Fruit fly (Drosophila melanogaster) whole organism, embryonic: ENCODE measurements around the gene CG10185.

Experiments used
- Antp ChIP-seq: fragments of 200-800 bp; sonication (Bioruptor generic); optimal IDR thresholded peaks from 3 replicates; lab custom pipeline; 2016; ENCODE audit warnings: missing biosample characterization, missing genetic modification characterization
- CG10267 ChIP-seq: fragments of 200-800 bp; sonication (Bioruptor generic); optimal IDR thresholded peaks from 2 replicates; lab custom pipeline; 2018; ENCODE audit warnings: missing biosample characterization, mild to moderate bottlenecking, missing genetic modification characterization, moderate library complexity
- CG10654 ChIP-seq: fragments of 200-800 bp; sonication (Bioruptor generic); optimal IDR thresholded peaks from 2 replicates; lab custom pipeline; 2016; ENCODE audit warnings: missing biosample characterization, missing genetic modification characterization
- CG11093 ChIP-seq: fragments of 200-800 bp; sonication (Bioruptor generic); IDR thresholded peaks from 3 replicates; pipeline ENCODE4 v1.3.6; 2022; ENCODE audit warnings: missing biosample characterization, missing genetic modification characterization
- CG11695 ChIP-seq: fragments of 200-800 bp; sonication (Bioruptor generic); IDR thresholded peaks from 3 replicates; pipeline ENCODE4 v1.3.6; 2022; ENCODE audit warnings: missing biosample characterization, missing genetic modification characterization
- CG12104 ChIP-seq: fragments of 200-800 bp; sonication (Bioruptor generic); optimal IDR thresholded peaks from 3 replicates; lab custom pipeline; 2016; ENCODE audit warnings: missing biosample characterization, missing genetic modification characterization
- CG12299 ChIP-seq: fragments of 200-800 bp; sonication (Bioruptor generic); optimal IDR thresholded peaks from 2 replicates; lab custom pipeline; 2018; ENCODE audit warnings: missing biosample characterization, mild to moderate bottlenecking, missing genetic modification characterization
- CG13287 ChIP-seq: fragments of 200-800 bp; sonication (Bioruptor generic); IDR thresholded peaks from 2 replicates; pipeline ENCODE4 v1.3.6; 2022; ENCODE audit warnings: missing biosample characterization, missing genetic modification characterization; ENCODE audit not compliant: partially characterized antibody
- CG15011 ChIP-seq: fragments of 200-800 bp; sonication (Bioruptor generic); optimal IDR thresholded peaks from 3 replicates; lab custom pipeline; 2018; ENCODE audit warnings: missing biosample characterization, mild to moderate bottlenecking, missing genetic modification characterization
- CG16863 ChIP-seq: fragments of 200-800 bp; sonication (Bioruptor generic); optimal IDR thresholded peaks from 3 replicates; lab custom pipeline; 2016; ENCODE audit warnings: missing biosample characterization, missing genetic modification characterization
- CG2875 ChIP-seq: fragments of 200-800 bp; sonication (Bioruptor generic); optimal IDR thresholded peaks from 2 replicates; lab custom pipeline; 2017; ENCODE audit warnings: missing biosample characterization, mild to moderate bottlenecking, missing genetic modification characterization, missing genetic modification reagents
- CG30020 ChIP-seq: fragments of 200-800 bp; optimal IDR thresholded peaks from 2 replicates; lab custom pipeline; 2019; ENCODE audit warnings: missing biosample characterization, mild to moderate bottlenecking, missing genetic modification characterization, moderate library complexity
- CG30431 ChIP-seq: fragments of 200-800 bp; sonication (Bioruptor generic); optimal IDR thresholded peaks from 2 replicates; lab custom pipeline; 2017; ENCODE audit warnings: missing biosample characterization, missing genetic modification characterization
- CG3163 ChIP-seq: fragments of 200-800 bp; sonication (Bioruptor generic); optimal IDR thresholded peaks from 3 replicates; lab custom pipeline; 2016; ENCODE audit warnings: missing biosample characterization, missing genetic modification characterization
- CG3407 ChIP-seq: fragments of 200-800 bp; sonication (Bioruptor generic); optimal IDR thresholded peaks from 2 replicates; lab custom pipeline; 2018; ENCODE audit warnings: missing biosample characterization, mild to moderate bottlenecking, missing genetic modification characterization
- CG34224 ChIP-seq: fragments of 200-800 bp; sonication (Bioruptor generic); IDR thresholded peaks from 3 replicates; pipeline ENCODE4 v1.3.6; 2022; ENCODE audit warnings: missing biosample characterization, missing genetic modification characterization; ENCODE audit not compliant: partially characterized antibody
- CG6654 ChIP-seq: fragments of 200-800 bp; sonication (Bioruptor generic); optimal IDR thresholded peaks from 2 replicates; lab custom pipeline; 2017; ENCODE audit warnings: missing biosample characterization, mild to moderate bottlenecking, missing genetic modification characterization
- CG8089 ChIP-seq: fragments of 200-800 bp; sonication (Bioruptor generic); optimal IDR thresholded peaks from 3 replicates; lab custom pipeline; 2016; ENCODE audit warnings: missing biosample characterization, missing genetic modification characterization
- CG8478 ChIP-seq: fragments of >200 bp; optimal IDR thresholded peaks from 2 replicates; lab custom pipeline; 2018
- CG9876 ChIP-seq: fragments of 200-800 bp; sonication (Bioruptor generic); optimal IDR thresholded peaks from 2 replicates; lab custom pipeline; 2016; ENCODE audit warnings: missing biosample characterization, missing genetic modification characterization
- Camta ChIP-seq: fragments of 200-800 bp; sonication (Bioruptor generic); optimal IDR thresholded peaks from 2 replicates; lab custom pipeline; 2016; ENCODE audit warnings: missing biosample characterization, missing genetic modification characterization
- D19B ChIP-seq: fragments of 200-800 bp; sonication (Bioruptor generic); optimal IDR thresholded peaks from 2 replicates; lab custom pipeline; 2017; ENCODE audit warnings: missing biosample characterization, mild to moderate bottlenecking, missing genetic modification characterization
- Dfd ChIP-seq, 2 experiments: fragments of >200 bp; optimal IDR thresholded peaks; 2 replicates each; lab custom pipeline; 2017; ENCODE audit warnings: missing biosample characterization in 2 of 2, missing genetic modification characterization in 2 of 2
- Dp ChIP-seq: fragments of 200-800 bp; sonication (Bioruptor generic); optimal IDR thresholded peaks from 2 replicates; lab custom pipeline; 2018; ENCODE audit warnings: missing biosample characterization, mild to moderate bottlenecking, missing genetic modification characterization, moderate library complexity
- HmgD ChIP-seq: fragments of 200-800 bp; sonication (Bioruptor generic); optimal IDR thresholded peaks from 3 replicates; lab custom pipeline; 2016; ENCODE audit warnings: missing biosample characterization, missing genetic modification characterization
- Hmr ChIP-seq: fragments of 200-800 bp; sonication (Bioruptor generic); optimal IDR thresholded peaks from 3 replicates; lab custom pipeline; 2017; ENCODE audit warnings: mild to moderate bottlenecking, missing biosample characterization, missing genetic modification reagents, missing genetic modification characterization
- NC2β ChIP-seq: fragments of 200-800 bp; sonication (Bioruptor generic); optimal IDR thresholded peaks from 2 replicates; lab custom pipeline; 2016; ENCODE audit warnings: missing biosample characterization, missing genetic modification characterization
- Optix ChIP-seq: fragments of 200-800 bp; sonication (Bioruptor generic); IDR thresholded peaks from 3 replicates; pipeline ENCODE4 v1.3.6; 2022; ENCODE audit warnings: missing biosample characterization, missing genetic modification characterization
- ash1 ChIP-seq: fragments of 200-800 bp; sonication (Bioruptor generic); optimal IDR thresholded peaks from 2 replicates; lab custom pipeline; 2018; ENCODE audit warnings: missing biosample characterization, mild to moderate bottlenecking, missing genetic modification characterization
- cad ChIP-seq: fragments of >200 bp; optimal IDR thresholded peaks from 2 replicates; lab custom pipeline; 2017; ENCODE audit warnings: missing biosample characterization, missing genetic modification characterization
- chm ChIP-seq: fragments of 200-800 bp; sonication (Bioruptor generic); IDR thresholded peaks from 2 replicates; pipeline ENCODE4 v1.3.6; 2022; ENCODE audit warnings: missing biosample characterization, missing genetic modification characterization
- crp ChIP-seq, 2 experiments: fragments of 200-800 bp; sonication (Bioruptor generic); optimal IDR thresholded peaks; 2 replicates in 1 of 2; 3 replicates in 1 of 2; lab custom pipeline; 2017; ENCODE audit warnings: missing biosample characterization in 2 of 2, missing genetic modification characterization in 2 of 2, mild to moderate bottlenecking in 1 of 2, moderate library complexity in 1 of 2
- cwo ChIP-seq: fragments of 200-800 bp; sonication (Bioruptor generic); optimal IDR thresholded peaks from 3 replicates; lab custom pipeline; 2017; ENCODE audit warnings: missing biosample characterization, missing genetic modification characterization, mild to moderate bottlenecking, moderate library complexity, missing genetic modification reagents
- insv ChIP-seq, 2 experiments: fragments of 200-800 bp; sonication (Bioruptor generic); optimal IDR thresholded peaks; 3 replicates each; lab custom pipeline; 2016 to 2018; ENCODE audit warnings: missing biosample characterization in 2 of 2, missing genetic modification characterization in 2 of 2
- inv ChIP-seq: fragments of 200-800 bp; sonication (Bioruptor generic); IDR thresholded peaks from 2 replicates; pipeline ENCODE4 v1.3.6; 2022; ENCODE audit warnings: missing biosample characterization, missing genetic modification characterization; ENCODE audit not compliant: partially characterized antibody
- knrl ChIP-seq: fragments of 200-800 bp; sonication (Bioruptor generic); IDR thresholded peaks from 3 replicates; pipeline ENCODE4 v1.3.6; 2022; ENCODE audit warnings: missing biosample characterization, missing genetic modification characterization; ENCODE audit not compliant: partially characterized antibody
- nerfin-2 ChIP-seq: fragments of 200-800 bp; sonication (Bioruptor generic); IDR thresholded peaks from 2 replicates; pipeline ENCODE4 v1.3.6; 2022; ENCODE audit warnings: missing biosample characterization, missing genetic modification characterization; ENCODE audit not compliant: partially characterized antibody
- nom ChIP-seq: fragments of 200-800 bp; sonication (Bioruptor generic); optimal IDR thresholded peaks from 2 replicates; lab custom pipeline; 2017; ENCODE audit warnings: missing biosample characterization, missing genetic modification characterization, mild to moderate bottlenecking, moderate library complexity, missing genetic modification reagents
- phol ChIP-seq: fragments of 200-800 bp; sonication (Bioruptor generic); optimal IDR thresholded peaks from 3 replicates; lab custom pipeline; 2018; ENCODE audit warnings: missing biosample characterization, mild to moderate bottlenecking, missing genetic modification characterization, moderate library complexity
- prd ChIP-seq, 3 experiments: fragments of >200 bp in 2 of 3; fragments of 200-800 bp in 1 of 3; sonication (Bioruptor generic) in 1 of 3; optimal IDR thresholded peaks in 2 of 3; IDR thresholded peaks in 1 of 3; 2 replicates in 2 of 3; 3 replicates in 1 of 3; pipeline versions ENCODE4 v1.3.6 to Lab custom; 2017 to 2022; ENCODE audit warnings: missing biosample characterization in 1 of 3, missing genetic modification characterization in 1 of 3
- pros ChIP-seq: fragments of 200-800 bp; sonication (Bioruptor generic); optimal IDR thresholded peaks from 3 replicates; lab custom pipeline; 2019; ENCODE audit warnings: missing biosample characterization, mild to moderate bottlenecking, missing genetic modification characterization, moderate library complexity
- pzg ChIP-seq: fragments of 200-800 bp; sonication (Bioruptor generic); optimal IDR thresholded peaks from 3 replicates; lab custom pipeline; 2018; ENCODE audit warnings: missing biosample characterization, mild to moderate bottlenecking, missing genetic modification characterization, moderate library complexity
- repo ChIP-seq: fragments of 200-800 bp; sonication (Bioruptor generic); optimal IDR thresholded peaks from 2 replicates; lab custom pipeline; 2016; ENCODE audit warnings: missing biosample characterization, missing genetic modification characterization
- row ChIP-seq: fragments of 200-800 bp; sonication (Bioruptor generic); IDR thresholded peaks from 3 replicates; pipeline ENCODE4 v1.3.6; 2022; ENCODE audit warnings: missing biosample characterization, missing genetic modification characterization
- sens ChIP-seq: fragments of 200-800 bp; sonication (Bioruptor generic); peaks from one replicate; lab custom pipeline; 2016; ENCODE audit warnings: missing biosample characterization, missing genetic modification characterization
- sob ChIP-seq: fragments of 200-800 bp; sonication (Bioruptor generic); IDR thresholded peaks from 2 replicates; pipeline ENCODE4 v1.3.6; 2022; ENCODE audit warnings: missing biosample characterization, missing genetic modification characterization
- unc-4 ChIP-seq: fragments of 200-800 bp; sonication (Bioruptor generic); IDR thresholded peaks from 2 replicates; pipeline ENCODE4 v1.3.6; 2022; ENCODE audit warnings: missing biosample characterization, missing genetic modification characterization; ENCODE audit not compliant: partially characterized antibody
- vfl ChIP-seq: fragments of 200-800 bp; sonication (Bioruptor generic); optimal IDR thresholded peaks from 2 replicates; lab custom pipeline; 2016; ENCODE audit warnings: missing biosample characterization, missing genetic modification characterization
- zf30C ChIP-seq: fragments of 200-800 bp; sonication (Bioruptor generic); optimal IDR thresholded peaks from 3 replicates; lab custom pipeline; 2018; ENCODE audit warnings: missing biosample characterization, mild to moderate bottlenecking, missing genetic modification characterization
- zfh2 ChIP-seq: fragments of 200-800 bp; sonication (Bioruptor generic); optimal IDR thresholded peaks from 2 replicates; lab custom pipeline; 2016; ENCODE audit warnings: missing biosample characterization, missing genetic modification characterization

The CG10185 gene

DNA sequence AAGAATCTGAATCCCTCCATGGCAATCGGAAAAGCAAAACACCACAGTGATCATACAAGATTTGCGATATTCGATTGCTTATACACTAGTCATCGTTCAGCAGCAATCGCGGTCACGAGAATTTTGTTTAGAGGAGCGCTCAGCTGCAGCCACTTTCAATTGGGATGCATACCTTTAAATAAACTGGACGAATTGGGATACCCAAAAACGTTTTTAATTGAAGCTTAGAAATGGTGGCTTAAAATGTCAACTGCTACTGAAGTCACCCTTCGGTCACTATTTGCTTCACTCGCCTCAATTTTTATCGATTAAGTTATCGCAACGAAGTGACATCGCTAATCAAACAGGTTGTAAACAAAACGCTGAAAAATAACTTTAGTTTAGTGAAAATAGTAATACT lies 18.0 kb downstream of the CG10185 start, which contains the start of the genes IKKbeta and CG5013 (continued):
- TF ChIP-seq cwo (GFP tag; lab: Kevin White, UChicago) (no peak), inv (GFP tag; lab: Robert Waterston, UW) (peak; percentile 74), CG12104 (GFP tag; lab: Kevin White, UChicago) (peak; percentile 37), CG2875 (GFP tag; lab: Kevin White, UChicago) (no peak), zfh2 (GFP tag; lab: Kevin White, UChicago) (peak; percentile 79), Optix (GFP tag; lab: Robert Waterston, UW) (0 out of 3 replicates have a peak, but pooled peaks have one; percentile 34), CG30020 (tag; lab: Kevin White, UChicago) (peak; percentile 67), zf30C (no peak), HmgD (GFP tag; lab: Kevin White, UChicago) (peak; percentile 82), insv (GFP tag; optimal IDR thresholded peaks at IDR 0.05; lab: Kevin White, UChicago) (peak in 1 of 2 experiments; percentile 28), cad (GFP tag; lab: Kevin White, UChicago) (no peak), vfl (GFP tag; lab: Kevin White, UChicago) (peak; percentile 56), CG12299 (tag; lab: Kevin White, UChicago) (no peak), CG30431 (no peak), NC2β (GFP tag; lab: Kevin White, UChicago) (peak; percentile 50), CG15011 (GFP tag; lab: Kevin White, UChicago) (no peak), D19B (GFP tag; lab: Kevin White, UChicago) (no peak), sob (GFP tag; lab: Robert Waterston, UW) (peak; percentile 70), CG13287 (GFP tag; lab: Robert Waterston, UW) (peak; percentile 85), CG10267 (tag; lab: Kevin White, UChicago) (peak; percentile 59), pros (GFP tag; lab: Kevin White, UChicago) (no peak), ash1 (GFP tag; lab: Kevin White, UChicago) (no peak), Hmr (peak; percentile 26), CG11695 (GFP tag; lab: Robert Waterston, UW) (no peak), CG16863 (GFP tag; lab: Kevin White, UChicago) (peak; percentile 43), Dfd (GFP tag; optimal IDR thresholded peaks at IDR 0.05; lab: Kevin White, UChicago) (no peak), row (GFP tag; lab: Robert Waterston, UW) (peak; percentile 92), repo (GFP tag; lab: Kevin White, UChicago) (no peak), Dp (peak; percentile 31), knrl (peak; percentile 84), CG3407 (GFP tag; lab: Kevin White, UChicago) (no peak), CG34224 (GFP tag; lab: Robert Waterston, UW) (peak; percentile 80), CG10654 (GFP tag; lab: Kevin White, UChicago) (peak; percentile 42), CG8089 (GFP tag; lab: Kevin White, UChicago) (no peak), crp (GFP tag; optimal IDR thresholded peaks at IDR 0.05; lab: Kevin White, UChicago) (no peak), chm (GFP tag; lab: Robert Waterston, UW) (no peak), nerfin-2 (GFP tag; lab: Robert Waterston, UW) (no peak; the same call in none of the 2 replicates), CG3163 (GFP tag; lab: Kevin White, UChicago) (peak; percentile 26), Camta (GFP tag; lab: Kevin White, UChicago) (peak; percentile 67), Antp (GFP tag; lab: Kevin White, UChicago) (peak; percentile 68), sens (GFP tag; lab: Kevin White, UChicago) (peak; percentile 89), CG8478 (lab: Kevin White, UChicago) (peak; percentile 30), prd (optimal IDR thresholded peaks at IDR 0.05; lab: Kevin White, UChicago) (no peak), prd (GFP tag; IDR thresholded peaks at IDR 0.05; lab: Robert Waterston, UW) (peak; percentile 74), phol (tag; lab: Kevin White, UChicago) (peak; percentile 66), nom (GFP tag; lab: Kevin White, UChicago) (no peak), pzg (GFP tag; lab: Kevin White, UChicago) (peak; percentile 68), CG9876 (GFP tag; lab: Kevin White, UChicago) (peak; percentile 26), CG11093 (GFP tag; lab: Robert Waterston, UW) (no peak), CG6654 (GFP tag; lab: Kevin White, UChicago) (no peak), unc-4 (GFP tag; lab: Robert Waterston, UW) (peak; percentile 80)
